Worm (Caenorhabditis elegans): ENCODE measurements around the gene atrn-1.

Gene atrn-1

ce11 chrX:14746948-14747347 is 35.6 kb downstream of the atrn-1 start, which contains the start of gene C05G5.2 (continued):
- peak; percentile 75 for TF ChIP-seq gmeb-1 (tag; optimal IDR thresholded peaks at IDR 0.05)
- TF ChIP-seq ztf-4 (tag; optimal IDR thresholded peaks at IDR 0.05) = peak; percentile 57
- TF ChIP-seq dmd-4 (tag; optimal IDR thresholded peaks at IDR 0.05) = no peak
- peak; percentile 84 for TF ChIP-seq zag-1 (tag; optimal IDR thresholded peaks at IDR 0.05)
- TF ChIP-seq blmp-1 (tag; optimal IDR thresholded peaks at IDR 0.05; ENCODE audit: insufficient read depth) = peak; percentile 59
- TF ChIP-seq nhr-25 (tag; optimal IDR thresholded peaks at IDR 0.05) = peak; percentile 91
- TF ChIP-seq C34F6.9 (tag; optimal IDR thresholded peaks at IDR 0.05) = peak; percentile 89
- TF ChIP-seq elt-1 (tag; optimal IDR thresholded peaks at IDR 0.05) = no peak
- TF ChIP-seq lsy-2 (tag; optimal IDR thresholded peaks at IDR 0.05) = peak; percentile 73 to 92
- peak; percentile 95 for TF ChIP-seq crh-2 (tag; optimal IDR thresholded peaks at IDR 0.05)
- TF ChIP-seq unc-55 (GFP tag; optimal IDR thresholded peaks at IDR 0.05) = peak; percentile 96
- TF ChIP-seq ceh-82 (tag; optimal IDR thresholded peaks at IDR 0.05) = peak; percentile 18
- no peak for TF ChIP-seq nhr-10 (tag; optimal IDR thresholded peaks at IDR 0.05)
- TF ChIP-seq Y55F3AM.14 (GFP tag; optimal IDR thresholded peaks at IDR 0.05) = peak; percentile 26
- no peak for TF ChIP-seq nhr-12 (tag; optimal IDR thresholded peaks at IDR 0.05)
- TF ChIP-seq ztf-1 (GFP tag; conservative IDR thresholded peaks at IDR 0.05) = no peak
- TF ChIP-seq R02D3.7 (tag; optimal IDR thresholded peaks at IDR 0.05) = no peak
- peak; percentile 5 for TF ChIP-seq ztf-11 (tag; optimal IDR thresholded peaks at IDR 0.05)
- TF ChIP-seq unc-39 (tag; optimal IDR thresholded peaks at IDR 0.05) = no peak
- no peak for TF ChIP-seq mbf-1 (tag; optimal IDR thresholded peaks at IDR 0.05)
- peak; percentile 82 for TF ChIP-seq egl-27 (tag; optimal IDR thresholded peaks at IDR 0.05)
- TF ChIP-seq ceh-16 (tag; optimal IDR thresholded peaks at IDR 0.05) = peak; percentile 46

- TF ChIP-seq lin-11 (tag; optimal IDR thresholded peaks at IDR 0.05) (no peak), ceh-82 (tag; optimal IDR thresholded peaks at IDR 0.05) (no peak), nhr-21 (tag; optimal IDR thresholded peaks at IDR 0.05) (no peak), mab-5 (tag; optimal IDR thresholded peaks at IDR 0.05) (no peak), ama-1 (optimal IDR thresholded peaks at IDR 0.05) (no peak), nhr-10 (tag; optimal IDR thresholded peaks at IDR 0.05) (no peak), ztf-11 (tag; optimal IDR thresholded peaks at IDR 0.05) (no peak)
These were observed 40.5 kb downstream of the atrn-1 start, which contains the start of gene C05G5.3 for ce11 chrX:14751911-14752310. Gene C05G5.3, minus strand, starts transcription at chrX:14752011.

ce11 chrX:14753514-14754076 is 42.2 kb downstream of the atrn-1 start, which contains the start of gene sucl-1:
Gene sucl-1, plus strand, starts transcription at chrX:14754026.
- TF ChIP-seq ztf-11 (tag; optimal IDR thresholded peaks at IDR 0.05) (no peak), mdl-1 (tag; optimal IDR thresholded peaks at IDR 0.05) (peak; percentile 54 to 82), crh-2 (tag; optimal IDR thresholded peaks at IDR 0.05) (peak; percentile 92), sem-4 (tag; optimal IDR thresholded peaks at IDR 0.05) (peak; percentile 78), peb-1 (tag; optimal IDR thresholded peaks at IDR 0.05) (no peak), nhr-11 (tag; optimal IDR thresholded peaks at IDR 0.05) (no peak), nhr-21 (tag; optimal IDR thresholded peaks at IDR 0.05) (peak; percentile 72), unc-55 (GFP tag; optimal IDR thresholded peaks at IDR 0.05) (peak; percentile 87), ztf-1 (GFP tag; conservative IDR thresholded peaks at IDR 0.05) (no peak), mab-5 (tag; optimal IDR thresholded peaks at IDR 0.05) (peak; percentile 76), lin-13 (GFP tag; optimal IDR thresholded peaks at IDR 0.05) (peak; percentile 71), lin-11 (tag; optimal IDR thresholded peaks at IDR 0.05) (peak; percentile 64), elt-1 (tag; optimal IDR thresholded peaks at IDR 0.05) (no peak), aly-2 (tag; optimal IDR thresholded peaks at IDR 0.05) (no peak), lsy-2 (tag; optimal IDR thresholded peaks at IDR 0.05) (peak; percentile 45 to 82), sma-3 (GFP tag; optimal IDR thresholded peaks at IDR 0.05) (peak; percentile 71), blmp-1 (tag; optimal IDR thresholded peaks at IDR 0.05; ENCODE audit: insufficient read depth) (no peak), F13H6.1 (tag; optimal IDR thresholded peaks at IDR 0.05) (peak; percentile 90), Y55F3AM.14 (GFP tag; optimal IDR thresholded peaks at IDR 0.05) (peak; percentile 68), skn-1 (tag; optimal IDR thresholded peaks at IDR 0.05) (no peak), ZK546.5 (tag; optimal IDR thresholded peaks at IDR 0.05) (no peak), ama-1 (optimal IDR thresholded peaks at IDR 0.05) (no peak), ceh-82 (tag; optimal IDR thresholded peaks at IDR 0.05) (peak; percentile 7), egl-27 (tag; optimal IDR thresholded peaks at IDR 0.05) (peak; percentile 27), nhr-129 (tag; optimal IDR thresholded peaks at IDR 0.05) (peak; percentile 94), dmd-4 (tag; optimal IDR thresholded peaks at IDR 0.05) (no peak), nhr-25 (tag; optimal IDR thresholded peaks at IDR 0.05) (peak; percentile 86), fos-1 (tag; optimal IDR thresholded peaks at IDR 0.05) (peak; percentile 92), gmeb-1 (tag; optimal IDR thresholded peaks at IDR 0.05) (peak; percentile 43), snpc-4 (tag; optimal IDR thresholded peaks at IDR 0.05) (peak; percentile 75), lin-39 (tag; optimal IDR thresholded peaks at IDR 0.05) (no peak), nhr-237 (tag; optimal IDR thresholded peaks at IDR 0.05) (no peak), ztf-4 (tag; optimal IDR thresholded peaks at IDR 0.05) (peak; percentile 48), nhr-23 (tag; optimal IDR thresholded peaks at IDR 0.05) (no peak), nhr-6 (tag; optimal IDR thresholded peaks at IDR 0.05) (peak; percentile 39), zag-1 (tag; optimal IDR thresholded peaks at IDR 0.05) (peak; percentile 82), C34F6.9 (tag; optimal IDR thresholded peaks at IDR 0.05) (peak; percentile 89), sma-9 (GFP tag; optimal IDR thresholded peaks at IDR 0.05) (peak; percentile 92), sma-9 (tag; optimal IDR thresholded peaks at IDR 0.05) (no peak), unc-39 (tag; optimal IDR thresholded peaks at IDR 0.05) (no peak)

All from whole organism, L2 larva.